Worm (Caenorhabditis elegans) whole organism, early embryonic: ENCODE results near the gene T19C4.24.

Experiments used
- B0310.2 ChIP-seq: sonication (generic microtip); optimal IDR thresholded peaks from 2 replicates; lab custom pipeline; 2016; ENCODE audit warnings: mild to moderate bottlenecking, missing genetic modification characterization, missing compliant biosample characterization
- F13C5.2 ChIP-seq: sonication (generic microtip); optimal IDR thresholded peaks from 2 replicates; lab custom pipeline; 2017; ENCODE audit warnings: mild to moderate bottlenecking, missing genetic modification characterization, inconsistent platforms, missing compliant biosample characterization
- aly-1 ChIP-seq: sonication (generic microtip); optimal IDR thresholded peaks from 2 replicates; lab custom pipeline; 2016; ENCODE audit warnings: missing genetic modification characterization, missing compliant biosample characterization
- ama-1 ChIP-seq: fragments of 150-350 bp; optimal IDR thresholded peaks from 2 replicates; lab custom pipeline; 2014
- ceh-13 ChIP-seq: fragments of 200-800 bp; sonication (Bioruptor generic); optimal IDR thresholded peaks from 2 replicates; lab custom pipeline; 2018; ENCODE audit warnings: mild to moderate bottlenecking, missing genetic modification characterization, missing compliant biosample characterization
- ets-7 ChIP-seq: sonication (generic microtip); optimal IDR thresholded peaks from 2 replicates; lab custom pipeline; 2016; ENCODE audit warnings: missing genotype, missing genetic modification characterization, missing compliant biosample characterization
- flt-1 ChIP-seq: fragments of 200-800 bp; sonication (Bioruptor generic); IDR thresholded peaks from 2 replicates; pipeline ENCODE4 v1.3.6; 2022; ENCODE audit warnings: missing genetic modification characterization, missing compliant biosample characterization
- hmbx-1 ChIP-seq: sonication (generic microtip); optimal IDR thresholded peaks from 2 replicates; lab custom pipeline; 2016; ENCODE audit warnings: mild to moderate bottlenecking, missing genetic modification characterization, missing compliant biosample characterization
- hmg-4 ChIP-seq: fragments of 200-800 bp; sonication (Bioruptor generic); optimal IDR thresholded peaks from 2 replicates; lab custom pipeline; 2018; ENCODE audit warnings: mild to moderate bottlenecking, missing genetic modification characterization, missing compliant biosample characterization
- pes-1 ChIP-seq: fragments of 200-800 bp; sonication (Bioruptor generic); IDR thresholded peaks from 2 replicates; pipeline ENCODE4 v1.3.6; 2022; ENCODE audit warnings: missing genetic modification reagents, missing genetic modification characterization, missing compliant biosample characterization
- scrt-1 ChIP-seq: fragments of 200-800 bp; sonication (Bioruptor generic); IDR thresholded peaks from 2 replicates; pipeline ENCODE4 v1.3.6; 2022; ENCODE audit warnings: missing genetic modification characterization, missing compliant biosample characterization
- tbx-11 ChIP-seq: fragments of 200-800 bp; sonication (Bioruptor generic); IDR thresholded peaks from 2 replicates; pipeline ENCODE4 v1.3.6; 2022; ENCODE audit warnings: missing genetic modification characterization, missing compliant biosample characterization
- tra-4 ChIP-seq: sonication (generic microtip); optimal IDR thresholded peaks from 2 replicates; lab custom pipeline; 2017; ENCODE audit warnings: missing genetic modification characterization, missing compliant biosample characterization

DNA sequence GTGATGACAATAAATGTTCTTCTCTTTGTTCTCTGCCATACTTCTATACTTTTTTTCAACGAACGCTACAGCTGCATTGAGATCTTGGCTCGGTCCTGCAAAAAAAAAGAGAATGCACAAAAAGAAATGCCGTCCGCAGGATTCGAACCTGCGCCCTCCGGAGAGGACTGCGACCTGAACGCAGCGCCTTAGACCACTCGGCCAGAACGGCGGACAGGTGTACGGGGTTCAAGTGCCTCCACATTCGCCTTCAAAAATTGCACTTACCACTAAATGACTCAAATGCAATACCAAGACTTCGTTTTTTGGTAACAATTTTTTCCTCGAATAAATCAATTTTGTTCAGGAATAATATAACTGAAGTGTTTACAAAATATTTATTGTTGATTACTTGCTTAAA lies 27.9 kb upstream of the T19C4.24 start:
- TF ChIP-seq hmbx-1 (tag; lab: Kevin White, UChicago) (no peak), flt-1 (GFP tag; lab: Robert Waterston, UW) (no peak), ceh-13 (GFP tag; lab: Kevin White, UChicago) (no peak), aly-1 (tag; lab: Kevin White, UChicago) (no peak), tra-4 (no peak), tbx-11 (GFP tag; lab: Robert Waterston, UW) (no peak), ama-1 (lab: Kevin White, UChicago) (no peak), F13C5.2 (tag; lab: Kevin White, UChicago) (no peak), hmg-4 (GFP tag; lab: Kevin White, UChicago) (no peak), B0310.2 (no peak), pes-1 (GFP tag; lab: Robert Waterston, UW) (no peak; the same call in 1 of the 2 replicates), ets-7 (tag; lab: Kevin White, UChicago) (no peak), scrt-1 (no peak)
